Fruit fly (Drosophila melanogaster) whole organism, adult: Measurements from ENCODE around the gene Appl.

Experiments
- CG14711 ChIP-seq: fragments of 200-800 bp; sonication (Bioruptor generic); optimal IDR thresholded peaks from 2 replicates; lab custom pipeline; 2018; ENCODE audit warnings: missing biosample characterization, mild to moderate bottlenecking, missing genetic modification characterization, moderate library complexity
- CG33017 ChIP-seq: fragments of 200-800 bp; sonication (Bioruptor generic); optimal IDR thresholded peaks from 2 replicates; lab custom pipeline; 2018; ENCODE audit warnings: missing biosample characterization, mild to moderate bottlenecking, missing genetic modification characterization, moderate library complexity
- CG5204 ChIP-seq: fragments of 200-800 bp; sonication (Bioruptor generic); optimal IDR thresholded peaks from 2 replicates; lab custom pipeline; 2016; ENCODE audit warnings: missing biosample characterization, missing genetic modification characterization
- CG7045 ChIP-seq: fragments of 200-800 bp; sonication (Bioruptor generic); optimal IDR thresholded peaks from 2 replicates; lab custom pipeline; 2017; ENCODE audit warnings: missing biosample characterization, mild to moderate bottlenecking, missing genetic modification characterization
- CG7101 ChIP-seq: fragments of 200-800 bp; sonication (Bioruptor generic); optimal IDR thresholded peaks from 2 replicates; lab custom pipeline; 2018; ENCODE audit warnings: missing biosample characterization, mild to moderate bottlenecking, missing genetic modification characterization, moderate library complexity
- Hr96 ChIP-seq: fragments of 200-800 bp; sonication (Bioruptor generic); optimal IDR thresholded peaks from 2 replicates; lab custom pipeline; 2016; ENCODE audit warnings: missing biosample characterization, missing genetic modification characterization
- bab1 ChIP-seq: fragments of 200-800 bp; sonication (Bioruptor generic); optimal IDR thresholded peaks from 3 replicates; lab custom pipeline; 2019; ENCODE audit warnings: missing biosample characterization, mild to moderate bottlenecking, missing genetic modification characterization, moderate library complexity
- cic ChIP-seq: fragments of 200-800 bp; sonication (Bioruptor generic); optimal IDR thresholded peaks from 2 replicates; lab custom pipeline; 2017; ENCODE audit warnings: missing biosample characterization, mild to moderate bottlenecking, missing genetic modification characterization, moderate library complexity
- cnc ChIP-seq, 2 experiments: fragments of >200 bp; optimal IDR thresholded peaks; 2 replicates each; lab custom pipeline; 2017
- ovo ChIP-seq: fragments of 200-800 bp; sonication (Bioruptor generic); optimal IDR thresholded peaks from 2 replicates; lab custom pipeline; 2016; ENCODE audit warnings: missing biosample characterization, missing genetic modification characterization
- pad ChIP-seq: fragments of 200-800 bp; sonication (Bioruptor generic); optimal IDR thresholded peaks from 3 replicates; lab custom pipeline; 2017; ENCODE audit warnings: missing biosample characterization, missing genetic modification characterization, mild to moderate bottlenecking, moderate library complexity, missing genetic modification reagents
- toe ChIP-seq: fragments of 200-800 bp; sonication (Bioruptor generic); optimal IDR thresholded peaks from 2 replicates; lab custom pipeline; 2016; ENCODE audit warnings: missing biosample characterization, missing genetic modification characterization

dm6 chrX:619220-620101 is 89.2 kb downstream of the Appl start:
- TF ChIP-seq cnc (optimal IDR thresholded peaks at IDR 0.05; lab: Kevin White, UChicago): no peak
- no peak for TF ChIP-seq CG7045 (GFP tag; lab: Kevin White, UChicago)
- no peak for TF ChIP-seq CG7101 (tag; lab: Kevin White, UChicago)
- TF ChIP-seq CG5204 (GFP tag; lab: Kevin White, UChicago): no peak
- TF ChIP-seq pad (GFP tag; lab: Kevin White, UChicago): peak; percentile 94
- peak; percentile 82 for TF ChIP-seq ovo (GFP tag; lab: Kevin White, UChicago)
- no peak for TF ChIP-seq bab1 (GFP tag; lab: Kevin White, UChicago)
- no peak for TF ChIP-seq Hr96 (GFP tag; lab: Kevin White, UChicago)
- no peak for TF ChIP-seq cic (GFP tag; lab: Kevin White, UChicago)
- no peak for TF ChIP-seq CG14711 (tag; lab: Kevin White, UChicago)
- no peak for TF ChIP-seq toe (GFP tag; lab: Kevin White, UChicago)
- TF ChIP-seq CG33017 (tag; lab: Kevin White, UChicago): no peak
